Fruit fly (Drosophila melanogaster) whole organism, embryonic: Measurements from ENCODE around the gene LPCAT.

Experiments
- ATbp ChIP-seq: fragments of 200-800 bp; sonication (Bioruptor generic); optimal IDR thresholded peaks from 2 replicates; lab custom pipeline; 2017; ENCODE audit warnings: missing biosample characterization, mild to moderate bottlenecking, missing genetic modification characterization, missing genetic modification reagents
- Awh ChIP-seq: fragments of 200-800 bp; sonication (Bioruptor generic); IDR thresholded peaks from 2 replicates; pipeline ENCODE4, ENCODE4 v1.3.6; 2022; ENCODE audit warnings: missing biosample characterization, missing genetic modification characterization
- B-H1 ChIP-seq: fragments of 200-800 bp; sonication (Bioruptor generic); IDR thresholded peaks from 3 replicates; pipeline ENCODE4 v1.3.6; 2022; ENCODE audit warnings: missing biosample characterization, missing genetic modification characterization
- B-H2 ChIP-seq: fragments of 200-800 bp; sonication (Bioruptor generic); optimal IDR thresholded peaks from 2 replicates; lab custom pipeline; 2018; ENCODE audit warnings: missing biosample characterization, mild to moderate bottlenecking, missing genetic modification characterization
- Bteb2 ChIP-seq: fragments of 200-800 bp; sonication (Bioruptor generic); optimal IDR thresholded peaks from 2 replicates; lab custom pipeline; 2016; ENCODE audit warnings: missing biosample characterization, missing genetic modification characterization
- CG10209 ChIP-seq: fragments of 200-800 bp; sonication (Bioruptor generic); optimal IDR thresholded peaks from 3 replicates; lab custom pipeline; 2017; ENCODE audit warnings: missing biosample characterization, mild to moderate bottlenecking, missing genetic modification characterization, missing genetic modification reagents
- CG10654 ChIP-seq: fragments of 200-800 bp; sonication (Bioruptor generic); optimal IDR thresholded peaks from 2 replicates; lab custom pipeline; 2016; ENCODE audit warnings: missing biosample characterization, missing genetic modification characterization
- CG12155 ChIP-seq: fragments of 200-800 bp; sonication (Bioruptor generic); optimal IDR thresholded peaks from 3 replicates; lab custom pipeline; 2016; ENCODE audit warnings: missing biosample characterization, missing genetic modification characterization
- CG12219 ChIP-seq: fragments of 200-800 bp; sonication (Bioruptor generic); optimal IDR thresholded peaks from 3 replicates; lab custom pipeline; 2018; ENCODE audit warnings: missing biosample characterization, mild to moderate bottlenecking, missing genetic modification characterization
- CG14014 ChIP-seq: fragments of 200-800 bp; sonication (Bioruptor generic); IDR thresholded peaks from 2 replicates; pipeline ENCODE4 v1.3.6; 2022; ENCODE audit warnings: missing biosample characterization, missing genetic modification characterization
- CG18764 ChIP-seq: fragments of 200-800 bp; sonication (Bioruptor generic); optimal IDR thresholded peaks from 3 replicates; lab custom pipeline; 2016; ENCODE audit warnings: missing biosample characterization, missing genetic modification characterization
- CG32532 ChIP-seq: fragments of 200-800 bp; sonication (Bioruptor generic); IDR thresholded peaks from 2 replicates; pipeline ENCODE4 v1.3.6; 2022; ENCODE audit warnings: missing biosample characterization, missing genetic modification characterization
- CG4820 ChIP-seq: fragments of 200-800 bp; sonication (Bioruptor generic); optimal IDR thresholded peaks from 3 replicates; lab custom pipeline; 2016; ENCODE audit warnings: missing biosample characterization, missing genetic modification characterization
- Gsc ChIP-seq: fragments of 200-800 bp; sonication (Bioruptor generic); IDR thresholded peaks from 2 replicates; pipeline ENCODE4 v1.3.6; 2022; ENCODE audit warnings: missing biosample characterization, missing genetic modification characterization
- Gug ChIP-seq: fragments of 200-800 bp; sonication (Bioruptor generic); IDR thresholded peaks from 4 replicates; pipeline ENCODE4 v1.3.6; 2022; ENCODE audit warnings: missing biosample characterization, missing genetic modification characterization
- HLH4C ChIP-seq: fragments of 200-800 bp; sonication (Bioruptor generic); IDR thresholded peaks from 3 replicates; pipeline ENCODE4 v1.3.6; 2022; ENCODE audit warnings: missing biosample characterization, missing genetic modification characterization; ENCODE audit not compliant: partially characterized antibody
- Hmr ChIP-seq: fragments of 200-800 bp; sonication (Bioruptor generic); optimal IDR thresholded peaks from 3 replicates; lab custom pipeline; 2017; ENCODE audit warnings: mild to moderate bottlenecking, missing biosample characterization, missing genetic modification reagents, missing genetic modification characterization
- Mad ChIP-seq: fragments of 200-800 bp; sonication (Bioruptor generic); optimal IDR thresholded peaks from 2 replicates; lab custom pipeline; 2016; ENCODE audit warnings: missing biosample characterization, missing genetic modification characterization
- Mes4 ChIP-seq: fragments of 200-800 bp; sonication (Bioruptor generic); optimal IDR thresholded peaks from 2 replicates; lab custom pipeline; 2016; ENCODE audit warnings: missing biosample characterization, missing genetic modification characterization
- NK7.1 ChIP-seq: fragments of 200-800 bp; sonication (Bioruptor generic); optimal IDR thresholded peaks from 3 replicates; lab custom pipeline; 2016; ENCODE audit warnings: missing biosample characterization, missing genetic modification characterization
- Oli ChIP-seq: fragments of 200-800 bp; sonication (Bioruptor generic); optimal IDR thresholded peaks from 2 replicates; lab custom pipeline; 2018; ENCODE audit warnings: missing biosample characterization, mild to moderate bottlenecking, missing genetic modification characterization, moderate library complexity
- Optix ChIP-seq: fragments of 200-800 bp; sonication (Bioruptor generic); IDR thresholded peaks from 3 replicates; pipeline ENCODE4 v1.3.6; 2022; ENCODE audit warnings: missing biosample characterization, missing genetic modification characterization
- Pdp1 ChIP-seq, 2 experiments: fragments of 200-800 bp; sonication (Bioruptor generic); optimal IDR thresholded peaks; 3 replicates each; lab custom pipeline; 2016; ENCODE audit warnings: missing biosample characterization in 2 of 2, missing genetic modification characterization in 2 of 2, mild to moderate bottlenecking in 1 of 2, moderate library complexity in 1 of 2
- Scr ChIP-seq: fragments of 200-800 bp; sonication (Bioruptor generic); IDR thresholded peaks from 2 replicates; pipeline ENCODE4 v1.3.6; 2022; ENCODE audit warnings: missing biosample characterization, missing genetic modification characterization; ENCODE audit not compliant: partially characterized antibody
- TFAM ChIP-seq: fragments of 200-800 bp; sonication (Bioruptor generic); optimal IDR thresholded peaks from 2 replicates; lab custom pipeline; 2017; ENCODE audit warnings: missing biosample characterization, missing genetic modification characterization, inconsistent platforms
- ato ChIP-seq: fragments of 200-800 bp; sonication (Bioruptor generic); IDR thresholded peaks from 2 replicates; pipeline ENCODE4 v1.3.6; 2022; ENCODE audit warnings: missing biosample characterization, missing genetic modification characterization; ENCODE audit not compliant: partially characterized antibody
- caup ChIP-seq: fragments of 200-800 bp; sonication (Bioruptor generic); optimal IDR thresholded peaks from 3 replicates; lab custom pipeline; 2017; ENCODE audit warnings: missing biosample characterization, mild to moderate bottlenecking, missing genetic modification characterization, moderate library complexity; ENCODE audit not compliant: severe bottlenecking
- cg ChIP-seq: fragments of 200-800 bp; sonication (Bioruptor generic); optimal IDR thresholded peaks from 3 replicates; lab custom pipeline; 2019; ENCODE audit warnings: missing biosample characterization, mild to moderate bottlenecking, missing genetic modification characterization, moderate library complexity
- ci ChIP-seq: fragments of 200-800 bp; sonication (Bioruptor generic); IDR thresholded peaks from 3 replicates; pipeline ENCODE4 v1.3.6; 2022; ENCODE audit warnings: missing biosample characterization, missing genetic modification characterization
- crc ChIP-seq: fragments of 200-800 bp; sonication (Bioruptor generic); optimal IDR thresholded peaks from 2 replicates; lab custom pipeline; 2016; ENCODE audit warnings: missing biosample characterization, missing genetic modification characterization
- cwo ChIP-seq: fragments of 200-800 bp; sonication (Bioruptor generic); optimal IDR thresholded peaks from 3 replicates; lab custom pipeline; 2017; ENCODE audit warnings: missing biosample characterization, missing genetic modification characterization, mild to moderate bottlenecking, moderate library complexity, missing genetic modification reagents
- dimm ChIP-seq: fragments of 200-800 bp; sonication (Bioruptor generic); IDR thresholded peaks from 2 replicates; pipeline ENCODE4 v1.3.6; 2022; ENCODE audit warnings: missing biosample characterization, missing genetic modification characterization
- dpn ChIP-seq, 2 experiments: fragments of 200-800 bp; sonication (Bioruptor generic); optimal IDR thresholded peaks; 3 replicates each; lab custom pipeline; 2016; ENCODE audit warnings: missing biosample characterization in 2 of 2, missing genetic modification characterization in 2 of 2
- esg ChIP-seq: fragments of 200-800 bp; sonication (Bioruptor generic); conservative IDR thresholded peaks from 2 replicates; pipeline ENCODE4 v1.3.6; 2022; ENCODE audit warnings: missing biosample characterization, missing genetic modification characterization
- ftz-f1 ChIP-seq: fragments of 200-800 bp; sonication (Bioruptor generic); optimal IDR thresholded peaks from 2 replicates; lab custom pipeline; 2016; ENCODE audit warnings: missing biosample characterization, missing genetic modification characterization
- gem ChIP-seq: fragments of 200-800 bp; sonication (Bioruptor generic); optimal IDR thresholded peaks from 2 replicates; lab custom pipeline; 2019; ENCODE audit warnings: missing biosample characterization, mild to moderate bottlenecking, missing genetic modification characterization, moderate library complexity
- gsb-n ChIP-seq: fragments of 200-800 bp; sonication (Bioruptor generic); optimal IDR thresholded peaks from 3 replicates; lab custom pipeline; 2018; ENCODE audit warnings: missing biosample characterization, mild to moderate bottlenecking, missing genetic modification characterization
- ind ChIP-seq: fragments of 200-800 bp; sonication (Bioruptor generic); optimal IDR thresholded peaks from 3 replicates; lab custom pipeline; 2016; ENCODE audit warnings: missing biosample characterization, missing genetic modification characterization
- nom ChIP-seq: fragments of 200-800 bp; sonication (Bioruptor generic); optimal IDR thresholded peaks from 2 replicates; lab custom pipeline; 2017; ENCODE audit warnings: missing biosample characterization, missing genetic modification characterization, mild to moderate bottlenecking, moderate library complexity, missing genetic modification reagents
- pnt ChIP-seq: fragments of 200-800 bp; sonication (Bioruptor generic); optimal IDR thresholded peaks from 3 replicates; lab custom pipeline; 2016; ENCODE audit warnings: missing biosample characterization, missing genetic modification characterization
- run ChIP-seq: fragments of 200-800 bp; sonication (Bioruptor generic); optimal IDR thresholded peaks from 3 replicates; lab custom pipeline; 2018; ENCODE audit warnings: missing biosample characterization, mild to moderate bottlenecking, missing genetic modification characterization
- salm ChIP-seq: fragments of 200-800 bp; sonication (Bioruptor generic); optimal IDR thresholded peaks from 2 replicates; lab custom pipeline; 2018; ENCODE audit warnings: missing biosample characterization, mild to moderate bottlenecking, missing genetic modification characterization
- scrt ChIP-seq: fragments of 200-800 bp; sonication (Bioruptor generic); optimal IDR thresholded peaks from 2 replicates; lab custom pipeline; 2018; ENCODE audit warnings: missing biosample characterization, mild to moderate bottlenecking, missing genetic modification characterization, moderate library complexity
- slp2 ChIP-seq: fragments of 200-800 bp; sonication (Bioruptor generic); optimal IDR thresholded peaks from 2 replicates; lab custom pipeline; 2016; ENCODE audit warnings: missing biosample characterization, missing genetic modification characterization
- ssp ChIP-seq: fragments of 200-800 bp; sonication (Bioruptor generic); IDR thresholded peaks from 2 replicates; pipeline ENCODE4 v1.3.6; 2022; ENCODE audit warnings: missing biosample characterization, missing genetic modification characterization
- tna ChIP-seq: fragments of 200-800 bp; sonication (Bioruptor generic); IDR thresholded peaks from 2 replicates; pipeline ENCODE4 v1.3.6; 2022; ENCODE audit warnings: missing biosample characterization, missing genetic modification characterization; ENCODE audit not compliant: partially characterized antibody
- wdn ChIP-seq: fragments of 200-800 bp; sonication (Bioruptor generic); IDR thresholded peaks from 2 replicates; pipeline ENCODE4 v1.3.6; 2022; ENCODE audit warnings: missing biosample characterization, missing genetic modification characterization
- yki ChIP-seq: fragments of >200 bp; optimal IDR thresholded peaks from 3 replicates; lab custom pipeline; 2018
- zen ChIP-seq: fragments of 200-800 bp; sonication (Bioruptor generic); optimal IDR thresholded peaks from 3 replicates; lab custom pipeline; 2018; ENCODE audit warnings: missing biosample characterization, mild to moderate bottlenecking, missing genetic modification characterization, moderate library complexity

LPCAT gene

dm6 chrX:9583440-9584103 is 3.8 kb upstream of the LPCAT start (continued):
- peak; percentile 92 for TF ChIP-seq run (tag; lab: Kevin White, UChicago)
- peak; percentile 54 for TF ChIP-seq Mes4
- TF ChIP-seq B-H2 (GFP tag; lab: Kevin White, UChicago), result peak; percentile 90
- TF ChIP-seq cg (GFP tag; lab: Kevin White, UChicago), result peak; percentile 47
- TF ChIP-seq Oli, result peak; percentile 96
- TF ChIP-seq dpn (GFP tag; optimal IDR thresholded peaks at IDR 0.05; lab: Kevin White, UChicago), result peak; percentile 60 to 91
- TF ChIP-seq CG10654 (GFP tag; lab: Kevin White, UChicago), result peak; percentile 82
- peak; percentile 78 to 97 for TF ChIP-seq Pdp1 (GFP tag; optimal IDR thresholded peaks at IDR 0.05; lab: Kevin White, UChicago)
- peak; percentile 97 for TF ChIP-seq gem
- TF ChIP-seq salm (tag; lab: Kevin White, UChicago), result peak; percentile 93
- TF ChIP-seq Hmr (GFP tag; lab: Kevin White, UChicago), result peak; percentile 97
- TF ChIP-seq Bteb2, result peak; percentile 78
- peak; percentile 95 for TF ChIP-seq ci (GFP tag; lab: Robert Waterston, UW)
- peak; percentile 93 for TF ChIP-seq Awh (GFP tag; lab: Robert Waterston, UW)
- TF ChIP-seq CG10209, result peak; percentile 95
- peak; percentile 75 for TF ChIP-seq zen (tag; lab: Kevin White, UChicago)
- no peak for TF ChIP-seq tna (GFP tag; lab: Robert Waterston, UW)
- peak; percentile 54 for TF ChIP-seq crc
- TF ChIP-seq nom (GFP tag; lab: Kevin White, UChicago), result peak; percentile 81
- peak; percentile 89 for TF ChIP-seq B-H1 (GFP tag; lab: Robert Waterston, UW)
- peak; percentile 96 for TF ChIP-seq cwo (GFP tag; lab: Kevin White, UChicago)
- TF ChIP-seq Mad (GFP tag; lab: Kevin White, UChicago), result peak; percentile 73
- peak; percentile 91 for TF ChIP-seq gsb-n
- TF ChIP-seq ssp, result peak; percentile 85
- TF ChIP-seq TFAM (GFP tag; lab: Kevin White, UChicago), result peak; percentile 44
- TF ChIP-seq ATbp (GFP tag; lab: Kevin White, UChicago), result peak; percentile 96
- peak; percentile 95 for TF ChIP-seq caup (GFP tag; lab: Kevin White, UChicago)
- TF ChIP-seq Gug (GFP tag; lab: Robert Waterston, UW), result peak; percentile 89
- no peak for TF ChIP-seq Scr (GFP tag; lab: Robert Waterston, UW)
- TF ChIP-seq ftz-f1, result peak; percentile 44
- TF ChIP-seq esg (GFP tag; lab: Robert Waterston, UW), result peak; percentile 91
- TF ChIP-seq Optix (GFP tag; lab: Robert Waterston, UW), result peak; percentile 92
- peak; percentile 61 for TF ChIP-seq pnt (GFP tag; lab: Kevin White, UChicago)
- TF ChIP-seq ato (GFP tag; lab: Robert Waterston, UW), result no peak
- TF ChIP-seq CG12219 (GFP tag; lab: Kevin White, UChicago), result peak; percentile 94
- TF ChIP-seq NK7.1 (GFP tag; lab: Kevin White, UChicago), result no peak
- peak; percentile 63; the same call in 1 of the 2 replicates for TF ChIP-seq dimm (GFP tag; lab: Robert Waterston, UW)
- TF ChIP-seq Gsc (GFP tag; lab: Robert Waterston, UW), result peak; percentile 65
- TF ChIP-seq scrt (GFP tag; lab: Kevin White, UChicago), result peak; percentile 91
- TF ChIP-seq CG32532 (GFP tag; lab: Robert Waterston, UW), result peak; percentile 96
- TF ChIP-seq CG12155 (GFP tag; lab: Kevin White, UChicago), result peak; percentile 84
- TF ChIP-seq yki (lab: Kevin White, UChicago), result no peak
- peak; percentile 80 for TF ChIP-seq CG18764 (GFP tag; lab: Kevin White, UChicago)
- TF ChIP-seq HLH4C (GFP tag; lab: Robert Waterston, UW), result no peak
- TF ChIP-seq ind (GFP tag; lab: Kevin White, UChicago), result peak; percentile 92
- TF ChIP-seq slp2 (GFP tag; lab: Kevin White, UChicago), result peak; percentile 59
- peak; percentile 88 for TF ChIP-seq wdn (GFP tag; lab: Robert Waterston, UW)
- peak; percentile 77 for TF ChIP-seq CG4820 (GFP tag; lab: Kevin White, UChicago)
- TF ChIP-seq CG14014 (GFP tag; lab: Robert Waterston, UW), result peak; percentile 92
